Fruit fly (Drosophila melanogaster): ENCODE results near the gene Cftr.

Gene Cftr

DNA sequence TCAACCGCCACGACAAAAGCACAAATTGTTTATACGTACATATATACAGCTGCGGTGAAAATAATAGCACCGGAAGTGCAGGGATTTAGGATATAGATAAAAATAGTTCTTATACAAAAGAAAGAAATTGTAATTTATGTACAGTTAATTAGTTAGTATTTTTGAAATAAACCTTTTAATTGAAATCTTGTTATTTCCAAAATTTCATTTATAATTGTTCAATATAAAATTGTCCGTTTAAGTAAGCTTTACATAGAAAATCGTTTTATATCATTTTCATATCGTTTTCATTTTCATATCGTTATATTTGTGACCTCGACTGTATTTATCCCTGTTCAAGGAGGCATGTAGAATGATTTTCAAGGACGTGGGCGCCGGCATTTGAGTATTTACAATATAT lies 30.4 kb upstream of the Cftr start:
- TF ChIP-seq EcR (GFP tag; optimal IDR thresholded peaks at IDR 0.05): no peak
- TF ChIP-seq CG12605 (GFP tag; IDR thresholded peaks at IDR 0.05): no peak
- peak; percentile 17 for TF ChIP-seq CG14655 (GFP tag; optimal IDR thresholded peaks at IDR 0.05)
- TF ChIP-seq D1 (tag; optimal IDR thresholded peaks at IDR 0.05): peak; percentile 35
- no peak for TF ChIP-seq Ets98B (GFP tag; IDR thresholded peaks at IDR 0.05)
- TF ChIP-seq CG34367 (tag; optimal IDR thresholded peaks at IDR 0.05): peak; percentile 33
- no peak for TF ChIP-seq Pif1B (GFP tag; optimal IDR thresholded peaks at IDR 0.05)
- no peak for TF ChIP-seq fd96Ca (GFP tag; IDR thresholded peaks at IDR 0.05)
- TF ChIP-seq CG32121 (GFP tag; IDR thresholded peaks at IDR 0.05): no peak
- peak; percentile 67 for TF ChIP-seq CG9948 (tag; optimal IDR thresholded peaks at IDR 0.05)
- peak; percentile 83 for TF ChIP-seq CG8159 (tag; optimal IDR thresholded peaks at IDR 0.05)
- TF ChIP-seq Snoo (tag; optimal IDR thresholded peaks at IDR 0.05): peak; percentile 27
- no peak for TF ChIP-seq CG10348 (GFP tag; IDR thresholded peaks at IDR 0.05)
- TF ChIP-seq CG4496 (GFP tag; IDR thresholded peaks at IDR 0.05): no peak
- no peak for TF ChIP-seq Pif1A (GFP tag; optimal IDR thresholded peaks at IDR 0.05)
- TF ChIP-seq rn (GFP tag; IDR thresholded peaks at IDR 0.05): no peak
- no peak for TF ChIP-seq gl (tag; optimal IDR thresholded peaks at IDR 0.05)
- TF ChIP-seq CG8301 (tag; optimal IDR thresholded peaks at IDR 0.05): peak; percentile 9
- TF ChIP-seq CG17806 (tag; optimal IDR thresholded peaks at IDR 0.05): peak; percentile 40
- peak; percentile 70 for TF ChIP-seq CG15710 (tag; optimal IDR thresholded peaks at IDR 0.05)
- no peak for TF ChIP-seq CG13204 (GFP tag; optimal IDR thresholded peaks at IDR 0.05)

DNA sequence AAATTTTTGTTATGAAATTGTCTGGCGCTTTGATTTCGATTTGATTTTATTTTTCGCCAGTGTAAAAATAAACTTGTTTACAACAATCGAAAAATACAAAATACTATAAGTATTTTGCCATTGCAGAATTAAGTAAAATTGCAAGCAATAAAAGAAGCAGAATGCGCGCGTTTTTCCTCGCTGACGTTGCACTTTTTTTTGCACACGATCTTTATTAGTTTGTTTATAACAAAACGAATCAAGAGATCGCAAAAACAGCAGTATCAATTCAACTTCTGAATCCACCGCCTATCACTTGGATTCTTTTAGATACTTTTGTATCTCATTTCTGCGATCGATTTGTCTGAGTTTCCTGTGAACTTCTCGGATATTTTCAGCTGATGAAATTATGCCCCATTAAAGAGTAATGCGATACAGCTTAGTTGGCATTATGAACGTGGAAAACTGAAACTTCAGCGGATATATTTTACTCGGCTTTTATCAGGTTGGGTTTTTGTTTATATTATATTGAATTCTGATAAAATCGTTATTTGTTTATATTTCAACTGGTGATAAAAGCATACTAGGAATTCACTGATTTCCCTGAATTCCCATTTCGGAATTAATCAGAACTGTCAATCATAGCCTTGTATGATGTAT lies 29.5 kb upstream of the Cftr start:
- TF ChIP-seq CG8301 (tag; optimal IDR thresholded peaks at IDR 0.05) (no peak), CG4496 (GFP tag; IDR thresholded peaks at IDR 0.05) (no peak), Snoo (tag; optimal IDR thresholded peaks at IDR 0.05) (no peak), CG32121 (GFP tag; IDR thresholded peaks at IDR 0.05) (no peak), CG15710 (tag; optimal IDR thresholded peaks at IDR 0.05) (no peak), EcR (GFP tag; optimal IDR thresholded peaks at IDR 0.05) (no peak), Pif1A (GFP tag; optimal IDR thresholded peaks at IDR 0.05) (no peak), CG12605 (GFP tag; IDR thresholded peaks at IDR 0.05) (no peak), rn (GFP tag; IDR thresholded peaks at IDR 0.05) (no peak), CG14655 (GFP tag; optimal IDR thresholded peaks at IDR 0.05) (no peak), fd96Ca (GFP tag; IDR thresholded peaks at IDR 0.05) (no peak), CG13204 (GFP tag; optimal IDR thresholded peaks at IDR 0.05) (no peak), CG9948 (tag; optimal IDR thresholded peaks at IDR 0.05) (no peak)

DNA sequence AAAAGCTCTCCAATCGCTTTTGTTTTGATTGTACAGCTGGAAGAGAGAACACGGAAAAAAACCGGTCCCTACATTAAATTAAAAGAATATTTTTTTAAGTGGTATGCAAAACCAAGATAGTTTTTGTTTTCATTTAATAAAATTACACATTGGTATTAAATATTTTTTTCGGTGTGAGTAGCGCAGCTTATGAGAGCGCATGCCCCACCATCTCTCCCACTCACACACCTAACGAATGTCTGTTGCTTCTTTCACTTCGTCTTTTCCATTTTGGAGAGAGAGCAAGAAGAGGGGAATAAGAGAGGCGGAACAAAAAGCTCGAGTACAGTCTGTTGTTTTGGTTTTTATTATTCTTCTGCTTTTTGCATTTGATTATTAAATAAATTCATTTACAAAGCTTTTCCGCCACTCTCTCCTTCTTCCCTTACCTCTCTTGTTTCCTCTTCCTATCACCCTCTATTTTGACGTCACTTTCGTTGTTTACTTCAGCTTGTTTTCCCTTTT lies 28.9 kb upstream of the Cftr start:
- TF ChIP-seq Pif1A (GFP tag; optimal IDR thresholded peaks at IDR 0.05) (peak; percentile 98), CG17806 (tag; optimal IDR thresholded peaks at IDR 0.05) (peak; percentile 96), fd96Ca (GFP tag; IDR thresholded peaks at IDR 0.05) (peak; percentile 99), CG34367 (tag; optimal IDR thresholded peaks at IDR 0.05) (peak; percentile 94), gl (tag; optimal IDR thresholded peaks at IDR 0.05) (peak; percentile 86), CG8301 (tag; optimal IDR thresholded peaks at IDR 0.05) (peak; percentile 97), CG15710 (tag; optimal IDR thresholded peaks at IDR 0.05) (peak; percentile 97), Ets98B (GFP tag; IDR thresholded peaks at IDR 0.05) (peak; percentile 100), D1 (tag; optimal IDR thresholded peaks at IDR 0.05) (peak; percentile 80), CG32121 (GFP tag; IDR thresholded peaks at IDR 0.05) (peak; percentile 99), CG12605 (GFP tag; IDR thresholded peaks at IDR 0.05) (peak; percentile 99), CG10348 (GFP tag; IDR thresholded peaks at IDR 0.05) (peak; percentile 93), CG9948 (tag; optimal IDR thresholded peaks at IDR 0.05) (peak; percentile 93), EcR (GFP tag; optimal IDR thresholded peaks at IDR 0.05) (peak; percentile 63), CG14655 (GFP tag; optimal IDR thresholded peaks at IDR 0.05) (peak; percentile 98), rn (GFP tag; IDR thresholded peaks at IDR 0.05) (peak; percentile 99), Pif1B (GFP tag; optimal IDR thresholded peaks at IDR 0.05) (peak; percentile 98), CG8159 (tag; optimal IDR thresholded peaks at IDR 0.05) (peak; percentile 95), Snoo (tag; optimal IDR thresholded peaks at IDR 0.05) (peak; percentile 99), CG13204 (GFP tag; optimal IDR thresholded peaks at IDR 0.05) (peak; percentile 79), CG4496 (GFP tag; IDR thresholded peaks at IDR 0.05) (peak; percentile 100)

DNA sequence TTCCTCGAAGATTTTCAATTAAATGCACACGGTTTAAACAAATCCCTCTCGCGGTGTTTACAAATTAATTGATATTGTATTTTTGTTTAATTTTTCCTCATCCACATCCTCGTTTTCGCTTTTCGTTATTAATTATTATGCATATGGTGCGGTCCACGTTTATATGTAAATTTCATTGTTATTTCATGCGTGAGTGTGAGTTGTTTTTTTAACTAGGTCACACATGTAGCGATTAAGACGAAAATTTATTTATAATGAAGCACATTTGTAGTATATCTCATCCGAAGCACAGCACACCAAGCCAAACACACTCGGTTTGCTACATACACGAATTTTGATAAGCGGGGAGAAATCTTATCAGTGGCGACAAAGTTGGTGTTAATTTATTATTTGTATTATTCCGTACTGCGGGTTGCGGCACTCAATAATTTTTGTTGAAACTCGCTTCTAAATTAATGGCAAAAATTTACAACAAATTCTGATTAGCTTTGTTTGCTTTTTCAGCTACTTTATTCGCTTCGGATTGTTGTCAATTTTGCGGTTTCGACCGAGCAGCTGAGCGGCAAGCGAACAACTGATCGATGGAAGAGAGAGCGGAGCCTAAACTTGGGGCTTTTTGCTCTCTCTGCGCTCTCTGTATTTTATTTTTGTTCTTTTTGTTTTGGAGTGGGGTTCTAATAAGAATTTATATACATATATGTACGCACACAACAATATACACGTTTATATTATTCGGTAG lies 27.8 kb upstream of the Cftr start:
- TF ChIP-seq Ets98B (GFP tag; IDR thresholded peaks at IDR 0.05) (peak; percentile 50; the same call in 1 of the 2 replicates), CG8301 (tag; optimal IDR thresholded peaks at IDR 0.05) (no peak), CG12605 (GFP tag; IDR thresholded peaks at IDR 0.05) (0 out of 2 replicates have a peak, but pooled peaks have one; percentile 11), CG17806 (tag; optimal IDR thresholded peaks at IDR 0.05) (no peak), CG14655 (GFP tag; optimal IDR thresholded peaks at IDR 0.05) (no peak), Pif1A (GFP tag; optimal IDR thresholded peaks at IDR 0.05) (peak; percentile 16), CG4496 (GFP tag; IDR thresholded peaks at IDR 0.05) (peak; percentile 55; the same call in 1 of the 3 replicates), CG34367 (tag; optimal IDR thresholded peaks at IDR 0.05) (no peak), Pif1B (GFP tag; optimal IDR thresholded peaks at IDR 0.05) (peak; percentile 19), CG15710 (tag; optimal IDR thresholded peaks at IDR 0.05) (no peak), CG10348 (GFP tag; IDR thresholded peaks at IDR 0.05) (no peak), Snoo (tag; optimal IDR thresholded peaks at IDR 0.05) (no peak), EcR (GFP tag; optimal IDR thresholded peaks at IDR 0.05) (peak; percentile 29), rn (GFP tag; IDR thresholded peaks at IDR 0.05) (no peak), CG8159 (tag; optimal IDR thresholded peaks at IDR 0.05) (no peak), CG9948 (tag; optimal IDR thresholded peaks at IDR 0.05) (no peak), gl (tag; optimal IDR thresholded peaks at IDR 0.05) (no peak), CG32121 (GFP tag; IDR thresholded peaks at IDR 0.05) (peak; percentile 53; the same call in 1 of the 2 replicates), D1 (tag; optimal IDR thresholded peaks at IDR 0.05) (peak; percentile 25), fd96Ca (GFP tag; IDR thresholded peaks at IDR 0.05) (peak; percentile 51; the same call in 2 of the 3 replicates), CG13204 (GFP tag; optimal IDR thresholded peaks at IDR 0.05) (no peak)
